Worm (Caenorhabditis elegans): ENCODE results near the gene R05H10.7.

- TF ChIP-seq ref-1 (GFP tag; conservative IDR thresholded peaks at IDR 0.05) (no peak), klf-2 (GFP tag; conservative IDR thresholded peaks at IDR 0.05) (no peak), ztf-23 (GFP tag; IDR thresholded peaks at IDR 0.05) (no peak), cog-1 (tag; optimal IDR thresholded peaks at IDR 0.05) (peak; percentile 70), flt-1 (GFP tag; IDR thresholded peaks at IDR 0.05) (no peak), tab-1 (GFP tag; IDR thresholded peaks at IDR 0.05) (no peak), med-1 (GFP tag; optimal IDR thresholded peaks at IDR 0.05; ENCODE audit: insufficient read depth) (no peak)
These were observed 32.9 kb upstream of the R05H10.7 start for ce11 chrII:14822419-14822818.

Data from whole organism, midembryonic.